Fruit fly (Drosophila melanogaster) whole organism, wandering third instar larva: Measurements from ENCODE around the gene Ddx56.

Experiments
- Abd-B ChIP-seq: fragments of >200 bp; optimal IDR thresholded peaks from 2 replicates; lab custom pipeline; 2017; ENCODE audit warnings: missing biosample characterization, missing genetic modification characterization
- CG32264 ChIP-seq: fragments of 200-800 bp; sonication (Bioruptor generic); optimal IDR thresholded peaks from 2 replicates; lab custom pipeline; 2016; ENCODE audit warnings: missing biosample characterization, missing genetic modification characterization
- CG9705 ChIP-seq: fragments of 200-800 bp; sonication (Bioruptor generic); optimal IDR thresholded peaks from 2 replicates; lab custom pipeline; 2018; ENCODE audit warnings: missing biosample characterization, mild to moderate bottlenecking, missing genetic modification characterization
- Dfd ChIP-seq: fragments of >200 bp; optimal IDR thresholded peaks from 2 replicates; lab custom pipeline; 2017; ENCODE audit warnings: missing biosample characterization, missing genetic modification characterization
- Dif ChIP-seq: fragments of 200-275, 200-300 bp; sonication (Bioruptor generic); optimal IDR thresholded peaks from 2 replicates; lab custom pipeline; 2018; ENCODE audit warnings: missing biosample characterization, missing genetic modification characterization; ENCODE audit not compliant: partially characterized antibody
- GATAd ChIP-seq: sonication (Bioruptor generic); optimal IDR thresholded peaks from 2 replicates; lab custom pipeline; 2016; ENCODE audit warnings: missing biosample characterization, missing genetic modification characterization
- HLH106 ChIP-seq: fragments of 200-800 bp; optimal IDR thresholded peaks from 3 replicates; lab custom pipeline; 2019; ENCODE audit warnings: missing biosample characterization, mild to moderate bottlenecking, missing genetic modification characterization, moderate library complexity
- Hnf4 ChIP-seq: fragments of 200-800 bp; sonication (Bioruptor generic); optimal IDR thresholded peaks from 2 replicates; lab custom pipeline; 2016; ENCODE audit warnings: missing biosample characterization, mild to moderate bottlenecking, missing genetic modification characterization
- Hr78 ChIP-seq: fragments of >200 bp; optimal IDR thresholded peaks from 2 replicates; lab custom pipeline; 2017; ENCODE audit warnings: missing biosample characterization, missing genetic modification characterization
- Hr83 ChIP-seq: fragments of 200-300 bp; sonication (Bioruptor generic); optimal IDR thresholded peaks from 2 replicates; lab custom pipeline; 2016; ENCODE audit warnings: missing biosample characterization, mild to moderate bottlenecking, missing genetic modification characterization, moderate library complexity; ENCODE audit not compliant: poor library complexity, severe bottlenecking
- Mio ChIP-seq: sonication (Bioruptor generic); optimal IDR thresholded peaks from 2 replicates; lab custom pipeline; 2016; ENCODE audit warnings: missing biosample characterization, missing genetic modification characterization
- Myc ChIP-seq: fragments of >200 bp; optimal IDR thresholded peaks from 2 replicates; lab custom pipeline; 2017
- N ChIP-seq: fragments of >200 bp; optimal IDR thresholded peaks from 2 replicates; lab custom pipeline; 2018; ENCODE audit warnings: missing biosample characterization, missing external identifiers, missing genetic modification characterization
- OdsH ChIP-seq: fragments of 200-800 bp; sonication (Bioruptor generic); optimal IDR thresholded peaks from 2 replicates; lab custom pipeline; 2016; ENCODE audit warnings: missing biosample characterization, mild to moderate bottlenecking, missing genetic modification characterization
- Rel ChIP-seq, 2 experiments: fragments of 200-800 bp; sonication (Bioruptor generic) in 1 of 2; optimal IDR thresholded peaks; 2 replicates in 1 of 2; 3 replicates in 1 of 2; lab custom pipeline; 2016 to 2019; ENCODE audit warnings: mild to moderate bottlenecking in 2 of 2, missing biosample characterization in 2 of 2, missing genetic modification characterization in 2 of 2, moderate library complexity in 1 of 2
- Sp1 ChIP-seq: fragments of 200-800 bp; sonication (Bioruptor generic); optimal IDR thresholded peaks from 3 replicates; lab custom pipeline; 2019; ENCODE audit warnings: missing biosample characterization, mild to moderate bottlenecking, missing genetic modification characterization, moderate library complexity
- Vsx2 ChIP-seq: fragments of 200-300, 225-300 bp; sonication (Bioruptor generic); optimal IDR thresholded peaks from 2 replicates; lab custom pipeline; 2018; ENCODE audit warnings: missing biosample characterization, missing genetic modification characterization; ENCODE audit not compliant: partially characterized antibody
- br ChIP-seq: fragments of 200-800 bp; sonication (Bioruptor generic); optimal IDR thresholded peaks from 2 replicates; lab custom pipeline; 2016; ENCODE audit warnings: missing biosample characterization, missing genetic modification characterization
- dl ChIP-seq, 2 experiments: fragments of 175-275, 200-275 bp in 1 of 2; fragments of 200-275 bp in 1 of 2; sonication (Bioruptor generic); optimal IDR thresholded peaks; lab custom pipeline; 2018; ENCODE audit warnings: mild to moderate bottlenecking in 2 of 2, missing biosample characterization in 2 of 2, missing genetic modification characterization in 2 of 2, moderate library complexity in 2 of 2; ENCODE audit not compliant: partially characterized antibody in 2 of 2, insufficient read depth in 1 of 2
- dmrt93B ChIP-seq: fragments of 200-800 bp; sonication (Bioruptor generic); optimal IDR thresholded peaks from 2 replicates; lab custom pipeline; 2018; ENCODE audit warnings: missing biosample characterization, mild to moderate bottlenecking, missing genetic modification characterization
- dsf ChIP-seq: sonication (Bioruptor generic); optimal IDR thresholded peaks from 2 replicates; lab custom pipeline; 2016; ENCODE audit warnings: missing biosample characterization, missing genetic modification characterization, borderline replicate concordance
- ey ChIP-seq: fragments of 200-800 bp; sonication (Bioruptor generic); optimal IDR thresholded peaks from 2 replicates; lab custom pipeline; 2016; ENCODE audit warnings: missing biosample characterization, missing genetic modification characterization
- foxo ChIP-seq, 2 experiments: fragments of 200-800 bp; sonication (Bioruptor generic); optimal IDR thresholded peaks; 2 replicates in 1 of 2; 3 replicates in 1 of 2; lab custom pipeline; 2016 to 2017; ENCODE audit warnings: missing biosample characterization in 2 of 2, missing genetic modification characterization in 2 of 2
- fru ChIP-seq: fragments of 200-800 bp; sonication (Bioruptor generic); optimal IDR thresholded peaks from 3 replicates; lab custom pipeline; 2016; ENCODE audit warnings: missing biosample characterization, mild to moderate bottlenecking, missing genetic modification characterization
- h ChIP-seq: fragments of 200-800 bp; sonication (Bioruptor generic); optimal IDR thresholded peaks from 3 replicates; lab custom pipeline; 2016; ENCODE audit warnings: missing biosample characterization, mild to moderate bottlenecking, missing genetic modification characterization
- lola ChIP-seq: fragments of >200 bp; optimal IDR thresholded peaks from 2 replicates; lab custom pipeline; 2017; ENCODE audit warnings: missing biosample characterization, missing genetic modification characterization
- pan ChIP-seq: fragments of >200 bp; optimal IDR thresholded peaks from 2 replicates; lab custom pipeline; 2017
- psq ChIP-seq: fragments of 200-800 bp; sonication (Bioruptor generic); optimal IDR thresholded peaks from 3 replicates; lab custom pipeline; 2017; ENCODE audit warnings: missing biosample characterization, mild to moderate bottlenecking, missing genetic modification characterization, moderate library complexity
- rgr ChIP-seq: fragments of 200-800 bp; sonication (Bioruptor generic); optimal IDR thresholded peaks from 3 replicates; lab custom pipeline; 2016; ENCODE audit warnings: missing biosample characterization, mild to moderate bottlenecking, missing genetic modification characterization
- sage ChIP-seq: fragments of 200-800 bp; sonication (Bioruptor generic); optimal IDR thresholded peaks from 2 replicates; lab custom pipeline; 2016; ENCODE audit warnings: missing biosample characterization, mild to moderate bottlenecking, missing genetic modification characterization
- sv ChIP-seq: fragments of 200-800 bp; sonication (Bioruptor generic); optimal IDR thresholded peaks from 3 replicates; lab custom pipeline; 2016; ENCODE audit warnings: missing biosample characterization, missing genetic modification characterization
- tai ChIP-seq: sonication (Bioruptor generic); optimal IDR thresholded peaks from 2 replicates; lab custom pipeline; 2016; ENCODE audit warnings: missing biosample characterization, missing genetic modification characterization
- usp ChIP-seq: fragments of >200 bp; optimal IDR thresholded peaks from 2 replicates; lab custom pipeline; 2017; ENCODE audit warnings: missing biosample characterization, missing genetic modification characterization
- woc ChIP-seq: sonication (Bioruptor generic); optimal IDR thresholded peaks from 2 replicates; lab custom pipeline; 2016; ENCODE audit warnings: missing biosample characterization, mild to moderate bottlenecking, missing genetic modification characterization

Gene Ddx56

dm6 chrX:21367363-21368072 lies 20.2 kb downstream of the Ddx56 start (continued):
- TF ChIP-seq Rel (GFP tag; optimal IDR thresholded peaks at IDR 0.05; lab: Kevin White, UChicago) (peak; percentile 94), Rel (tag; optimal IDR thresholded peaks at IDR 0.05; lab: Kevin White, UChicago) (peak; percentile 90), OdsH (GFP tag; lab: Kevin White, UChicago) (peak; percentile 98), Hr78 (GFP tag; lab: Kevin White, UChicago) (no peak), pan (lab: Kevin White, UChicago) (no peak), h (GFP tag; lab: Kevin White, UChicago) (peak; percentile 99), ey (peak; percentile 98), Vsx2 (GFP tag; lab: Kevin White, UChicago) (no peak), Hr83 (GFP tag; lab: Kevin White, UChicago) (peak; percentile 14)

- TF ChIP-seq CG9705 (GFP tag; lab: Kevin White, UChicago) (peak; percentile 90), Mio (GFP tag; lab: Kevin White, UChicago) (no peak), Abd-B (GFP tag; lab: Kevin White, UChicago) (no peak), GATAd (no peak), Sp1 (GFP tag; lab: Kevin White, UChicago) (peak; percentile 94), sv (GFP tag; lab: Kevin White, UChicago) (peak; percentile 74), OdsH (GFP tag; lab: Kevin White, UChicago) (peak; percentile 87), dmrt93B (peak; percentile 89), Rel (GFP tag; optimal IDR thresholded peaks at IDR 0.05; lab: Kevin White, UChicago) (peak; percentile 60), Rel (tag; optimal IDR thresholded peaks at IDR 0.05; lab: Kevin White, UChicago) (peak; percentile 70), Myc (lab: Kevin White, UChicago) (no peak), dsf (GFP tag; lab: Kevin White, UChicago) (no peak), fru (GFP tag; lab: Kevin White, UChicago) (peak; percentile 80), foxo (GFP tag; optimal IDR thresholded peaks at IDR 0.05; lab: Kevin White, UChicago) (peak in 1 of 2 experiments; percentile 92), dl (GFP tag; optimal IDR thresholded peaks at IDR 0.05; lab: Kevin White, UChicago; ENCODE audit: insufficient read depth in 1 of 2, partially characterized antibody in 2 of 2) (peak in 1 of 2 experiments; percentile 26), Dfd (no peak), psq (GFP tag; lab: Kevin White, UChicago) (peak; percentile 79), HLH106 (tag; lab: Kevin White, UChicago) (peak; percentile 92), CG32264 (GFP tag; lab: Kevin White, UChicago) (peak; percentile 7), ey (peak; percentile 80), rgr (GFP tag; lab: Kevin White, UChicago) (peak; percentile 89), sage (GFP tag; lab: Kevin White, UChicago) (peak; percentile 76), N (GFP tag; lab: Kevin White, UChicago) (no peak), usp (GFP tag; lab: Kevin White, UChicago) (no peak), Hnf4 (peak; percentile 57), Vsx2 (GFP tag; lab: Kevin White, UChicago) (no peak), Dif (peak; percentile 52), h (GFP tag; lab: Kevin White, UChicago) (peak; percentile 87), lola (GFP tag; lab: Kevin White, UChicago) (no peak), tai (GFP tag; lab: Kevin White, UChicago) (no peak), Hr83 (GFP tag; lab: Kevin White, UChicago) (peak; percentile 28), br (GFP tag; lab: Kevin White, UChicago) (peak; percentile 56), Hr78 (GFP tag; lab: Kevin White, UChicago) (no peak), woc (GFP tag; lab: Kevin White, UChicago) (peak; percentile 61), pan (lab: Kevin White, UChicago) (no peak)
- TF ChIP-seq, all 38 proteins: peak for 21
Measured at dm6 chrX:21366311-21366990, 21.3 kb downstream of the Ddx56 start.
